Fruit fly (Drosophila melanogaster) whole organism, embryonic: Measurements from ENCODE around the gene Sbp2.

Experiments used
- Abd-B ChIP-seq: fragments of 200-800 bp; sonication (Bioruptor generic); optimal IDR thresholded peaks from 2 replicates; lab custom pipeline; 2018; ENCODE audit warnings: missing biosample characterization, mild to moderate bottlenecking, missing genetic modification characterization, moderate library complexity
- Bteb2 ChIP-seq: fragments of 200-800 bp; sonication (Bioruptor generic); optimal IDR thresholded peaks from 2 replicates; lab custom pipeline; 2016; ENCODE audit warnings: missing biosample characterization, missing genetic modification characterization
- CG10147 ChIP-seq: fragments of 200-800 bp; sonication (Bioruptor generic); optimal IDR thresholded peaks from 2 replicates; lab custom pipeline; 2019; ENCODE audit warnings: missing biosample characterization, mild to moderate bottlenecking, missing genetic modification characterization, moderate library complexity
- CG10979 ChIP-seq: fragments of 200-800 bp; sonication (Bioruptor generic); optimal IDR thresholded peaks from 2 replicates; lab custom pipeline; 2018; ENCODE audit warnings: missing biosample characterization, mild to moderate bottlenecking, missing genetic modification characterization, moderate library complexity
- CG11085 ChIP-seq: fragments of 200-800 bp; sonication (Bioruptor generic); IDR thresholded peaks from 2 replicates; pipeline ENCODE4 v1.3.6; 2022; ENCODE audit warnings: missing biosample characterization, missing genetic modification characterization
- CG11247 ChIP-seq: fragments of 200-800 bp; sonication (Bioruptor generic); IDR thresholded peaks from 2 replicates; pipeline ENCODE4 v1.3.6; 2022; ENCODE audit warnings: missing biosample characterization, missing genetic modification characterization
- CG12769 ChIP-seq: fragments of 200-800 bp; sonication (Bioruptor generic); optimal IDR thresholded peaks from 2 replicates; lab custom pipeline; 2019; ENCODE audit warnings: missing biosample characterization, mild to moderate bottlenecking, missing genetic modification characterization, moderate library complexity
- CG13424 ChIP-seq: fragments of 200-800 bp; sonication (Bioruptor generic); optimal IDR thresholded peaks from 2 replicates; lab custom pipeline; 2019; ENCODE audit warnings: missing biosample characterization, mild to moderate bottlenecking, missing genetic modification characterization, moderate library complexity
- CG15073 ChIP-seq: fragments of 200-800 bp; sonication (Bioruptor generic); optimal IDR thresholded peaks from 2 replicates; lab custom pipeline; 2016; ENCODE audit warnings: missing biosample characterization, missing genetic modification characterization
- CG15601 ChIP-seq: fragments of 200-800 bp; sonication (Bioruptor generic); optimal IDR thresholded peaks from 3 replicates; lab custom pipeline; 2019; ENCODE audit warnings: missing biosample characterization, mild to moderate bottlenecking, missing genetic modification characterization, moderate library complexity
- CG18764 ChIP-seq: fragments of 200-800 bp; sonication (Bioruptor generic); optimal IDR thresholded peaks from 3 replicates; lab custom pipeline; 2016; ENCODE audit warnings: missing biosample characterization, missing genetic modification characterization
- CG3065 ChIP-seq: fragments of 200-800 bp; sonication (Bioruptor generic); optimal IDR thresholded peaks from 2 replicates; lab custom pipeline; 2016; ENCODE audit warnings: missing biosample characterization, missing genetic modification characterization
- CG34376 ChIP-seq: fragments of 200-800 bp; sonication (Bioruptor generic); optimal IDR thresholded peaks from 2 replicates; lab custom pipeline; 2018; ENCODE audit warnings: missing biosample characterization, mild to moderate bottlenecking, missing genetic modification characterization
- CG42726 ChIP-seq: fragments of 200-800 bp; sonication (Bioruptor generic); IDR thresholded peaks from 2 replicates; pipeline ENCODE4 v1.3.6; 2022; ENCODE audit warnings: missing biosample characterization, missing genetic modification characterization; ENCODE audit not compliant: partially characterized antibody
- CG4282 ChIP-seq: fragments of 200-800 bp; sonication (Bioruptor generic); optimal IDR thresholded peaks from 2 replicates; lab custom pipeline; 2016; ENCODE audit warnings: missing biosample characterization, missing genetic modification characterization
- CG5180 ChIP-seq: fragments of 200-800 bp; sonication (Bioruptor generic); optimal IDR thresholded peaks from 3 replicates; lab custom pipeline; 2017; ENCODE audit warnings: missing biosample characterization, missing genetic modification characterization, mild to moderate bottlenecking, moderate library complexity, missing genetic modification reagents
- CG6854 ChIP-seq: fragments of 200-800 bp; sonication (Bioruptor generic); optimal IDR thresholded peaks from 3 replicates; lab custom pipeline; 2017; ENCODE audit warnings: missing biosample characterization, mild to moderate bottlenecking, missing genetic modification characterization
- CG7839 ChIP-seq: fragments of 200-800 bp; sonication (Bioruptor generic); optimal IDR thresholded peaks from 3 replicates; lab custom pipeline; 2018; ENCODE audit warnings: missing biosample characterization, mild to moderate bottlenecking, missing genetic modification characterization, moderate library complexity
- CG7928 ChIP-seq: fragments of 200-800 bp; sonication (Bioruptor generic); optimal IDR thresholded peaks from 2 replicates; lab custom pipeline; 2017; ENCODE audit warnings: missing biosample characterization, mild to moderate bottlenecking, missing genetic modification characterization
- CG8944 ChIP-seq: fragments of 200-800 bp; sonication (Bioruptor generic); optimal IDR thresholded peaks from 3 replicates; lab custom pipeline; 2016; ENCODE audit warnings: missing biosample characterization, missing genetic modification characterization
- CkIIα-i1 ChIP-seq: fragments of 200-800 bp; sonication (Bioruptor generic); IDR thresholded peaks from 2 replicates; pipeline ENCODE4 v1.3.6; 2022; ENCODE audit warnings: missing biosample characterization, missing genetic modification characterization
- D19A ChIP-seq: fragments of 200-800 bp; optimal IDR thresholded peaks from 3 replicates; lab custom pipeline; 2019; ENCODE audit warnings: missing biosample characterization, mild to moderate bottlenecking, missing genetic modification characterization, moderate library complexity
- Ets65A ChIP-seq: fragments of 200-800 bp; sonication (Bioruptor generic); peaks from one replicate; lab custom pipeline; 2016; ENCODE audit warnings: missing biosample characterization, missing genetic modification characterization
- Max ChIP-seq: fragments of 200-800 bp; sonication (Bioruptor generic); optimal IDR thresholded peaks from 2 replicates; lab custom pipeline; 2016; ENCODE audit warnings: missing biosample characterization, mild to moderate bottlenecking, missing genetic modification characterization
- NFAT ChIP-seq: fragments of 200-800 bp; sonication (Bioruptor generic); IDR thresholded peaks from 2 replicates; pipeline ENCODE4 v1.3.6; 2022; ENCODE audit warnings: missing biosample characterization, missing genetic modification characterization
- Nf-YB ChIP-seq: fragments of 200-800 bp; sonication (Bioruptor generic); optimal IDR thresholded peaks from 3 replicates; lab custom pipeline; 2019; ENCODE audit warnings: missing biosample characterization, mild to moderate bottlenecking, missing genetic modification characterization, moderate library complexity
- YL-1 ChIP-seq: fragments of 200-800 bp; sonication (Bioruptor generic); optimal IDR thresholded peaks from 3 replicates; lab custom pipeline; 2017; ENCODE audit warnings: missing biosample characterization, mild to moderate bottlenecking, missing genetic modification characterization
- ab ChIP-seq: fragments of 200-800 bp; sonication (Bioruptor generic); optimal IDR thresholded peaks from 2 replicates; lab custom pipeline; 2016; ENCODE audit warnings: missing biosample characterization, missing genetic modification characterization
- bcd ChIP-seq: fragments of 200-800 bp; sonication (Bioruptor generic); optimal IDR thresholded peaks from 2 replicates; lab custom pipeline; 2017; ENCODE audit warnings: missing biosample characterization, mild to moderate bottlenecking, missing genetic modification characterization
- bsh ChIP-seq, 2 experiments: fragments of 200-800 bp; sonication (Bioruptor generic); optimal IDR thresholded peaks; 2 replicates each; lab custom pipeline; 2017 to 2018; ENCODE audit warnings: mild to moderate bottlenecking in 2 of 2, missing biosample characterization in 2 of 2, missing genetic modification characterization in 2 of 2, moderate library complexity in 1 of 2
- chinmo ChIP-seq: fragments of 200-800 bp; sonication (Bioruptor generic); IDR thresholded peaks from 4 replicates; pipeline ENCODE4 v1.3.6; 2022; ENCODE audit warnings: missing biosample characterization, missing genetic modification characterization; ENCODE audit not compliant: partially characterized antibody
- crp ChIP-seq, 2 experiments: fragments of 200-800 bp; sonication (Bioruptor generic); optimal IDR thresholded peaks; 2 replicates in 1 of 2; 3 replicates in 1 of 2; lab custom pipeline; 2017; ENCODE audit warnings: missing biosample characterization in 2 of 2, missing genetic modification characterization in 2 of 2, mild to moderate bottlenecking in 1 of 2, moderate library complexity in 1 of 2
- dysf ChIP-seq: fragments of 200-800 bp; sonication (Bioruptor generic); IDR thresholded peaks from 3 replicates; pipeline ENCODE4 v1.3.6; 2022; ENCODE audit warnings: missing biosample characterization, missing genetic modification characterization
- emc ChIP-seq: fragments of 200-800 bp; sonication (Bioruptor generic); optimal IDR thresholded peaks from 2 replicates; lab custom pipeline; 2016; ENCODE audit warnings: missing biosample characterization, missing genetic modification characterization
- fd102C ChIP-seq: fragments of 200-800 bp; sonication (Bioruptor generic); optimal IDR thresholded peaks from 2 replicates; lab custom pipeline; 2018; ENCODE audit warnings: missing biosample characterization, mild to moderate bottlenecking, missing genetic modification characterization, moderate library complexity
- gce ChIP-seq: fragments of 200-800 bp; sonication (Bioruptor generic); IDR thresholded peaks from 3 replicates; pipeline ENCODE4 v1.3.6; 2022; ENCODE audit warnings: missing biosample characterization, missing genetic modification characterization
- gcm2 ChIP-seq: fragments of 200-800 bp; sonication (Bioruptor generic); optimal IDR thresholded peaks from 2 replicates; lab custom pipeline; 2016; ENCODE audit warnings: missing biosample characterization, missing genetic modification characterization
- lab ChIP-seq: fragments of 200-800 bp; sonication (Bioruptor generic); optimal IDR thresholded peaks from 3 replicates; lab custom pipeline; 2017; ENCODE audit warnings: missing biosample characterization, missing genetic modification characterization, mild to moderate bottlenecking, moderate library complexity, missing genetic modification reagents
- mld ChIP-seq: fragments of 200-800 bp; sonication (Bioruptor generic); IDR thresholded peaks from 3 replicates; pipeline ENCODE4 v1.3.6; 2022; ENCODE audit warnings: missing biosample characterization, missing genetic modification characterization; ENCODE audit not compliant: partially characterized antibody
- nerfin-2 ChIP-seq: fragments of 200-800 bp; sonication (Bioruptor generic); IDR thresholded peaks from 2 replicates; pipeline ENCODE4 v1.3.6; 2022; ENCODE audit warnings: missing biosample characterization, missing genetic modification characterization; ENCODE audit not compliant: partially characterized antibody
- otp ChIP-seq: fragments of 200-800 bp; sonication (Bioruptor generic); IDR thresholded peaks from 3 replicates; pipeline ENCODE4, ENCODE4 v1.3.6; 2022; ENCODE audit warnings: missing biosample characterization, missing genetic modification characterization
- prd ChIP-seq, 3 experiments: fragments of >200 bp in 2 of 3; fragments of 200-800 bp in 1 of 3; sonication (Bioruptor generic) in 1 of 3; optimal IDR thresholded peaks in 2 of 3; IDR thresholded peaks in 1 of 3; 2 replicates in 2 of 3; 3 replicates in 1 of 3; pipeline versions ENCODE4 v1.3.6 to Lab custom; 2017 to 2022; ENCODE audit warnings: missing biosample characterization in 1 of 3, missing genetic modification characterization in 1 of 3
- rib ChIP-seq: fragments of 200-800 bp; sonication (Bioruptor generic); IDR thresholded peaks from 2 replicates; pipeline ENCODE4 v1.3.6; 2022; ENCODE audit warnings: missing biosample characterization, missing genetic modification characterization
- sim ChIP-seq: fragments of 200-800 bp; sonication (Bioruptor generic); IDR thresholded peaks from 2 replicates; pipeline ENCODE4 v1.3.6; 2022; ENCODE audit warnings: missing biosample characterization, missing genetic modification characterization
- sima ChIP-seq: fragments of 200-800 bp; sonication (Bioruptor generic); optimal IDR thresholded peaks from 2 replicates; lab custom pipeline; 2016; ENCODE audit warnings: missing biosample characterization, missing genetic modification characterization
- tgo ChIP-seq: fragments of 200-800 bp; sonication (Bioruptor generic); IDR thresholded peaks from 3 replicates; pipeline ENCODE4 v1.3.6; 2022; ENCODE audit warnings: missing biosample characterization, missing genetic modification characterization

The Sbp2 gene

DNA sequence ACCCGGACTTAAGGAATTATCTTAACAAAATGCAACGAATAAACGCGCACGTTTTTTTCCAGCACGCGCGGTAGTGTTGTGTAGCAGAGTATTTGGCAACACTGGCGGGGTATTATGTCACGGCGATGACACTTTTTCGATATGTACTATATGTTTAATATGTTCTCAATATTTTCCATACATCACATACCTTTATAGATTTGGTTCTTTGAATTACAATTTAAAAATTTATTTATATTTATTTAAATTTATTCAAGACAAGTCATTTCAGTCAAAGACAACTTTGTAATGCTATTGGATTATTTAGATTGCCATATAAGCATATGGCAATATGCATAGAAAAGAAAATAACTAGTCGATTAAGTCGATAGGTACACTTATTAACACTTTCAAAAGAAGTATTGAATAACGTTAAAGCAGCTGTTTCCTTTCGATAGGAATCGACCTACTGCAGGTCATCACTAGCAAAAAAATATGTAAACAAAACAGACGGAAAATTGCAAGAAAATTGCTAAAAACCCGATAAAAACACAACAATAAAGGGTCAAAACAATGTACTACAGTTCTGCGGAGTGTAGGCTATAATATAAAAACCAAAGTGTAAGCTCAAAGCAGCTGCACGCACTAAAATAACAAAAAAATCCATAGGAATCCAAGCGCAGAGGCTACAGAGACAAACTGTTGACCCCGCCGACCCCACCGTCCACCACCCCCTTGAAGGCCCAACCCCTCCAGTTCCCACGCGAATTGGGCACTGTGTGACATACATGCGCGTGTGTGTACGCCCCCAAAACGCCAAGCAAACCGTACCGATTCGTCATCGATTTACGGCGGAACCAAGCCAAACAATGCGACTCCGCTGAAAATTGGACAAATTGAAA lies 42.4 kb downstream of the Sbp2 start, which contains the start of the genes CG7182 and GAPcenA (continued):
- TF ChIP-seq CkIIα-i1 (GFP tag; lab: Robert Waterston, UW) (no peak), prd (optimal IDR thresholded peaks at IDR 0.05; lab: Kevin White, UChicago) (no peak), prd (GFP tag; IDR thresholded peaks at IDR 0.05; lab: Robert Waterston, UW) (no peak; the same call in 2 of the 3 replicates), CG6854 (GFP tag; lab: Kevin White, UChicago) (no peak), bcd (GFP tag; lab: Kevin White, UChicago) (peak; percentile 68), lab (peak; percentile 83), gcm2 (GFP tag; lab: Kevin White, UChicago) (no peak), Bteb2 (peak; percentile 6), CG13424 (tag; lab: Kevin White, UChicago) (peak; percentile 79), CG10979 (tag; lab: Kevin White, UChicago) (peak; percentile 56), nerfin-2 (peak; percentile 61; the same call in 1 of the 2 replicates), CG15073 (GFP tag; lab: Kevin White, UChicago) (no peak)

DNA sequence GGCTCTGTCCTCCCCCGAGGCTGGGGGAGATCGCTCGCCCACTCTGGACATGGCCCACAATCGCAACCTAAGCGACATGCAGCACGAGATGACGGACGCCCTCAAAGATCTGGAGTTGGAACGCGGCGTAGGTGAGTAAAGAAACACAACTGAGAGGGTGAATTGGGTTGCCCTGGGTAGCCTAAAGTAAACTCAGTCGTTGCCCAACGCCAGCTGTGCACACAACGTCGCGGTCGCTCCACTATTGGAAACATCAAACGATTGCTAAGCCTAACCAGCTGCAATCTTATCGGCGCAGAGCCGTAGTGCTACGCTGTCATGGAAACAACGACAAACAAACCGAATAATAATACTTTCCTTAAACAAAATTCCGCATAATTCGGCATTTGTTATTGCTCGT lies 43.4 kb downstream of the Sbp2 start:
- TF ChIP-seq Max (GFP tag; lab: Kevin White, UChicago) (no peak), mld (no peak), Ets65A (no peak), YL-1 (GFP tag; lab: Kevin White, UChicago) (no peak), CG5180 (GFP tag; lab: Kevin White, UChicago) (no peak), CG15601 (no peak), dysf (0 out of 3 replicates have a peak, but pooled peaks have one; percentile 31), emc (GFP tag; lab: Kevin White, UChicago) (no peak), Abd-B (GFP tag; lab: Kevin White, UChicago) (no peak), CG42726 (GFP tag; lab: Robert Waterston, UW) (no peak), CG7839 (tag; lab: Kevin White, UChicago) (no peak), NFAT (GFP tag; lab: Robert Waterston, UW) (no peak), gce (GFP tag; lab: Robert Waterston, UW) (peak; percentile 79; the same call in 2 of the 3 replicates), tgo (GFP tag; lab: Robert Waterston, UW) (no peak), CG3065 (no peak), CG8944 (GFP tag; lab: Kevin White, UChicago) (no peak), nerfin-2 (no peak), CG7928 (GFP tag; lab: Kevin White, UChicago) (no peak), Nf-YB (GFP tag; lab: Kevin White, UChicago) (no peak), crp (GFP tag; optimal IDR thresholded peaks at IDR 0.05; lab: Kevin White, UChicago) (no peak), CG18764 (GFP tag; lab: Kevin White, UChicago) (no peak), bsh (GFP tag; optimal IDR thresholded peaks at IDR 0.05; lab: Kevin White, UChicago) (peak in 1 of 2 experiments; percentile 22), CG11085 (no peak), CG10147 (GFP tag; lab: Kevin White, UChicago) (no peak), rib (GFP tag; lab: Robert Waterston, UW) (no peak), sim (GFP tag; lab: Robert Waterston, UW) (no peak), sima (GFP tag; lab: Kevin White, UChicago) (no peak), CG4282 (GFP tag; lab: Kevin White, UChicago) (no peak), CG12769 (tag; lab: Kevin White, UChicago) (no peak), fd102C (GFP tag; lab: Kevin White, UChicago) (no peak), CG34376 (GFP tag; lab: Kevin White, UChicago) (no peak), chinmo (GFP tag; lab: Robert Waterston, UW) (0 out of 4 replicates have a peak, but pooled peaks have one; percentile 52), CG11247 (GFP tag; lab: Robert Waterston, UW) (peak; percentile 47; the same call in 1 of the 2 replicates), otp (peak; percentile 40; the same call in 1 of the 3 replicates), ab (GFP tag; lab: Kevin White, UChicago) (no peak), D19A (no peak)
